Fruit fly (Drosophila melanogaster): Measurements from ENCODE around the gene eIF2D.
A peak's percentile ranks its signal among the peaks of the same experiment; 100 is the strongest.

eIF2D gene

dm6 chr3R:29157418-29158398 is 6.1 kb upstream of the eIF2D start, which contains the start of gene rdog (continued):
- TF ChIP-seq Opbp (GFP tag; IDR thresholded peaks at IDR 0.05; ENCODE audit: partially characterized antibody) = 0 out of 3 replicates have a peak, but pooled peaks have one; percentile 46
- peak; percentile 56 for TF ChIP-seq CG3838 (GFP tag; optimal IDR thresholded peaks at IDR 0.05)
- TF ChIP-seq Ssrp (tag; optimal IDR thresholded peaks at IDR 0.05) = peak; percentile 85
- peak; percentile 25 for TF ChIP-seq CG8281 (tag; optimal IDR thresholded peaks at IDR 0.05)
- peak; percentile 63 for TF ChIP-seq CG12299 (tag; optimal IDR thresholded peaks at IDR 0.05)
- TF ChIP-seq Ptx1 (GFP tag; IDR thresholded peaks at IDR 0.05) = peak; percentile 59
- TF ChIP-seq Fer3 (tag; optimal IDR thresholded peaks at IDR 0.05) = peak; percentile 56
- TF ChIP-seq CG10147 (GFP tag; optimal IDR thresholded peaks at IDR 0.05) = peak; percentile 80
- TF ChIP-seq gro (GFP tag; optimal IDR thresholded peaks at IDR 0.05) = peak; percentile 90
- TF ChIP-seq CG12942 (GFP tag; optimal IDR thresholded peaks at IDR 0.05) = peak; percentile 80
- TF ChIP-seq Dll (GFP tag; IDR thresholded peaks at IDR 0.05; ENCODE audit: partially characterized antibody) = no peak
- peak; percentile 53 for TF ChIP-seq cwo (GFP tag; optimal IDR thresholded peaks at IDR 0.05)
- peak; percentile 67 for TF ChIP-seq CG15514 (GFP tag; optimal IDR thresholded peaks at IDR 0.05)
- peak; percentile 15 for TF ChIP-seq ftz-f1 (GFP tag; optimal IDR thresholded peaks at IDR 0.05)
- TF ChIP-seq pum (GFP tag; optimal IDR thresholded peaks at IDR 0.05) = peak; percentile 83
- TF ChIP-seq Ets65A (GFP tag) = peak; percentile 98
- no peak for TF ChIP-seq D (optimal IDR thresholded peaks at IDR 0.05)
- TF ChIP-seq D (GFP tag; optimal IDR thresholded peaks at IDR 0.05) = peak; percentile 63
- 0 out of 3 replicates have a peak, but pooled peaks have one; percentile 43 for TF ChIP-seq CG11093 (GFP tag; IDR thresholded peaks at IDR 0.05)
- TF ChIP-seq dysf (GFP tag; IDR thresholded peaks at IDR 0.05) = peak; percentile 77
- TF ChIP-seq Six4 (GFP tag; optimal IDR thresholded peaks at IDR 0.05) = peak; percentile 75
- TF ChIP-seq CG14050 (GFP tag; IDR thresholded peaks at IDR 0.05) = peak; percentile 41; the same call in 1 of the 3 replicates
- TF ChIP-seq Rfx (GFP tag; IDR thresholded peaks at IDR 0.05) = peak; percentile 74
- TF ChIP-seq z (GFP tag; IDR thresholded peaks at IDR 0.05) = no peak; the same call in 2 of the 3 replicates
- no peak for TF ChIP-seq CG15073 (GFP tag; optimal IDR thresholded peaks at IDR 0.05)
- no peak for TF ChIP-seq CG17568 (GFP tag; optimal IDR thresholded peaks at IDR 0.05)
- 0 out of 3 replicates have a peak, but pooled peaks have one; percentile 6 for TF ChIP-seq ci (GFP tag; IDR thresholded peaks at IDR 0.05)
- TF ChIP-seq CG5953 (GFP tag; IDR thresholded peaks at IDR 0.05) = peak; percentile 63
- peak in 1 of 2 experiments; percentile 85 for TF ChIP-seq pan (optimal IDR thresholded peaks at IDR 0.05)
- TF ChIP-seq pan (GFP tag; optimal IDR thresholded peaks at IDR 0.05 in 1 of 2, IDR thresholded peaks at IDR 0.05 in 1 of 2) = peak; percentile 47 to 81
- no peak for TF ChIP-seq vnd (GFP tag; IDR thresholded peaks at IDR 0.05; ENCODE audit: partially characterized antibody)
- no peak for TF ChIP-seq dimm (GFP tag; IDR thresholded peaks at IDR 0.05)
- no peak for TF ChIP-seq ham (GFP tag; IDR thresholded peaks at IDR 0.05)
- peak; percentile 53 for TF ChIP-seq Sry-δ (GFP tag; optimal IDR thresholded peaks at IDR 0.05)
- TF ChIP-seq CG3847 (GFP tag; IDR thresholded peaks at IDR 0.05) = peak; percentile 57
- TF ChIP-seq CG6765 (GFP tag; optimal IDR thresholded peaks at IDR 0.05) = peak; percentile 46
- peak; percentile 77 for TF ChIP-seq CG12769 (tag; optimal IDR thresholded peaks at IDR 0.05)
- peak; percentile 76 for TF ChIP-seq CG13296 (GFP tag; optimal IDR thresholded peaks at IDR 0.05)
- peak; percentile 67 for TF ChIP-seq CG3065 (GFP tag; optimal IDR thresholded peaks at IDR 0.05)
- no peak for TF ChIP-seq jigr1 (GFP tag; IDR thresholded peaks at IDR 0.05)
- peak; percentile 59 for TF ChIP-seq salm (tag; optimal IDR thresholded peaks at IDR 0.05)
- TF ChIP-seq disco-r (GFP tag; optimal IDR thresholded peaks at IDR 0.05) = peak; percentile 78
- TF ChIP-seq Ravus (GFP tag; IDR thresholded peaks at IDR 0.05) = no peak
- no peak for TF ChIP-seq C15 (GFP tag; IDR thresholded peaks at IDR 0.05)
- peak; percentile 61 for TF ChIP-seq CG17359 (tag; optimal IDR thresholded peaks at IDR 0.05)
- TF ChIP-seq aop (GFP tag; IDR thresholded peaks at IDR 0.05) = peak; percentile 39; the same call in 1 of the 2 replicates
- TF ChIP-seq sr (GFP tag; IDR thresholded peaks at IDR 0.05) = no peak
- TF ChIP-seq sima (GFP tag; optimal IDR thresholded peaks at IDR 0.05) = no peak
- peak; percentile 60 for TF ChIP-seq sob (GFP tag; IDR thresholded peaks at IDR 0.05)

Measured in whole organism, embryonic.